Worm (Caenorhabditis elegans) whole organism, L1 larva: ENCODE results near the gene kin-36.

ENCODE experiments used
- C04F5.9 ChIP-seq: sonication (generic microtip); optimal IDR thresholded peaks from 2 replicates; lab custom pipeline; 2016; ENCODE audit warnings: missing genetic modification characterization, missing compliant biosample characterization
- alr-1 ChIP-seq: fragments of 200-800 bp; sonication (Bioruptor generic); optimal IDR thresholded peaks from 2 replicates; lab custom pipeline; 2018; ENCODE audit warnings: borderline replicate concordance, mild to moderate bottlenecking, missing genetic modification characterization, missing compliant biosample characterization
- ama-1 ChIP-seq: fragments of 150-350 bp; optimal IDR thresholded peaks from 2 replicates; lab custom pipeline; 2014
- ceh-82 ChIP-seq, 3 experiments: fragments of 150-350 bp in 1 of 3; sonication (generic microtip) in 2 of 3; optimal IDR thresholded peaks; 2 replicates each; lab custom pipeline; 2014 to 2017; ENCODE audit warnings: missing biosample characterization in 3 of 3, missing genetic modification characterization in 3 of 3
- nhr-28 ChIP-seq: fragments of 150-350 bp; optimal IDR thresholded peaks from 2 replicates; lab custom pipeline; 2014; ENCODE audit warnings: missing biosample characterization, missing genetic modification characterization
- nhr-77 ChIP-seq: fragments of 150-350 bp; optimal IDR thresholded peaks from 2 replicates; lab custom pipeline; 2014; ENCODE audit warnings: missing biosample characterization, missing genetic modification characterization

DNA sequence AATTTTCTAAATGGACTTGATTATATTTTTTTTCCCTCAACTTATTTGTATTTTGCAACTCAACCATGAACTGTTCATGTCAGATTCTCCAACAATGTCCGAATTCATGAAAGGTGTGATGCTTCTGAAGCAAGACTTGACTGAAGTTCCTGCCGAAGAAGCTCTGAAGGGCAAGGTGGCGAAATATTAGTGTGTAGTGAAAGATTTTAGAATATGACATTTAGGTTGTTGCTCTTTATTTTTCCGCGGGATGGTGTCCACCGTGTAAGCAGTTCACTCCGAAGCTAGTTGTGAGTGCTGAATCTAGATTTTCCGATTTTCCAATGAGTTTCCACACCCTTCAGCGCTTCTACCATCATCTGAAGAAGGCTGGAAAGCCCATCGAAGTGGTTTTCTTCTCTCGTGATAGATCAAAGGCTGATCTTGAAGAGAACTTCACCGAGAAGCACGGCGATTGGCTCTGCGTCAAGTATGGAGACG, 26.4 kb upstream of the kin-36 start, which contains the start of gene F29B9.5:
- TF ChIP-seq nhr-28 (tag; lab: Kevin White, UChicago): no peak
- no peak for TF ChIP-seq nhr-77
- TF ChIP-seq alr-1: no peak
- TF ChIP-seq C04F5.9 (tag; lab: Kevin White, UChicago): no peak
- TF ChIP-seq ceh-82 (tag; optimal IDR thresholded peaks at IDR 0.05; lab: Kevin White, UChicago): no peak
- peak; percentile 61 for TF ChIP-seq ama-1 (lab: Kevin White, UChicago)
